Worm (Caenorhabditis elegans) whole organism, L1 larva: Measurements from ENCODE around the gene C05E4.12.
A peak's percentile ranks its signal among the peaks of the same experiment; 100 is the strongest.

ENCODE experiments used
- C04F5.9 ChIP-seq: sonication (generic microtip); optimal IDR thresholded peaks from 2 replicates; lab custom pipeline; 2016; ENCODE audit warnings: missing genetic modification characterization, missing compliant biosample characterization
- C16A3.4 ChIP-seq: fragments of 150-350 bp; optimal IDR thresholded peaks from 2 replicates; lab custom pipeline; 2014; ENCODE audit warnings: missing biosample characterization, missing genetic modification characterization
- aha-1 ChIP-seq: fragments of 150-350 bp; optimal IDR thresholded peaks from 2 replicates; lab custom pipeline; 2014; ENCODE audit warnings: missing biosample characterization, missing genetic modification characterization
- aly-2 ChIP-seq: fragments of 150-350 bp; optimal IDR thresholded peaks from 2 replicates; lab custom pipeline; 2014; ENCODE audit warnings: missing biosample characterization, missing genetic modification characterization
- ama-1 ChIP-seq: fragments of 150-350 bp; optimal IDR thresholded peaks from 2 replicates; lab custom pipeline; 2014
- ceh-8 ChIP-seq: fragments of 200-800 bp; sonication (Bioruptor generic); optimal IDR thresholded peaks from 2 replicates; lab custom pipeline; 2018; ENCODE audit warnings: mild to moderate bottlenecking, missing genetic modification characterization, moderate library complexity, missing compliant biosample characterization
- ceh-88 ChIP-seq: fragments of 200-800 bp; sonication (Bioruptor generic); IDR thresholded peaks from 2 replicates; pipeline ENCODE4 v1.3.6; 2022; ENCODE audit warnings: missing genetic modification characterization, missing compliant biosample characterization
- ces-1 ChIP-seq: fragments of 150-350 bp; optimal IDR thresholded peaks from 2 replicates; lab custom pipeline; 2014; ENCODE audit warnings: missing biosample characterization, missing genetic modification reagents, missing genetic modification characterization
- efl-1 ChIP-seq, 4 experiments: fragments of 150-350 bp; optimal IDR thresholded peaks in 3 of 4; peaks in 1 of 4; 1 replicate in 1 of 4; 2 replicates in 3 of 4; lab custom pipeline; 2014; ENCODE audit warnings: missing biosample characterization in 2 of 4, missing genetic modification characterization in 2 of 4, missing genetic modification reagents in 2 of 4
- efl-3 ChIP-seq: fragments of 200-800 bp; sonication (Bioruptor generic); optimal IDR thresholded peaks from 2 replicates; lab custom pipeline; 2018; ENCODE audit warnings: mild to moderate bottlenecking, missing genetic modification characterization, missing compliant biosample characterization
- elt-2 ChIP-seq: sonication (generic microtip); optimal IDR thresholded peaks from 2 replicates; lab custom pipeline; 2016; ENCODE audit warnings: missing genetic modification characterization, mild to moderate bottlenecking, inconsistent platforms, missing compliant biosample characterization, missing genetic modification reagents
- elt-3 ChIP-seq, 6 experiments: fragments of 150-350 bp in 1 of 6; sonication (generic microtip); optimal IDR thresholded peaks; 2 replicates each; lab custom pipeline; 2017 to 2018; ENCODE audit warnings: missing biosample characterization in 6 of 6, missing genetic modification characterization in 6 of 6, inconsistent platforms in 1 of 6
- fkh-4 ChIP-seq: sonication (generic microtip); optimal IDR thresholded peaks from 2 replicates; lab custom pipeline; 2016; ENCODE audit warnings: missing compliant biosample characterization, missing genetic modification characterization, borderline replicate concordance
- grh-1 ChIP-seq: fragments of 200-800 bp; sonication (Bioruptor generic); IDR thresholded peaks from 2 replicates; pipeline ENCODE4 v1.3.6; 2022; ENCODE audit warnings: missing genetic modification reagents, missing genetic modification characterization, missing compliant biosample characterization
- hlh-4 ChIP-seq: sonication (generic microtip); optimal IDR thresholded peaks from 2 replicates; lab custom pipeline; 2016; ENCODE audit warnings: mild to moderate bottlenecking, missing genetic modification characterization, missing compliant biosample characterization
- hpl-2 ChIP-seq: fragments of 150-350 bp; optimal IDR thresholded peaks from 2 replicates; lab custom pipeline; 2014; ENCODE audit warnings: missing biosample characterization, missing genetic modification reagents, missing genetic modification characterization
- isw-1 ChIP-seq: fragments of 200-800 bp; sonication (Bioruptor generic); IDR thresholded peaks from 2 replicates; pipeline ENCODE4 v1.3.6; 2022; ENCODE audit warnings: missing genetic modification characterization, missing compliant biosample characterization
- jun-1 ChIP-seq: fragments of 150-350 bp; optimal IDR thresholded peaks from 2 replicates; lab custom pipeline; 2014; ENCODE audit warnings: missing biosample characterization, missing genetic modification reagents, missing genetic modification characterization
- lin-13 ChIP-seq: fragments of 150-350 bp; optimal IDR thresholded peaks from 2 replicates; lab custom pipeline; 2014; ENCODE audit warnings: missing biosample characterization, missing genetic modification reagents, missing genetic modification characterization
- lin-14 ChIP-seq: fragments of 200-800 bp; sonication (Bioruptor generic); optimal IDR thresholded peaks from 2 replicates; lab custom pipeline; 2018; ENCODE audit warnings: mild to moderate bottlenecking, missing genetic modification characterization, moderate library complexity, missing compliant biosample characterization
- lin-15B ChIP-seq: fragments of 150-350 bp; sonication (generic microtip); optimal IDR thresholded peaks from 3 replicates; lab custom pipeline; 2014; ENCODE audit warnings: missing biosample characterization, missing genetic modification characterization
- lin-35 ChIP-seq, 2 experiments: fragments of 150-350 bp; optimal IDR thresholded peaks; 2 replicates each; lab custom pipeline; 2014; ENCODE audit warnings: missing biosample characterization in 2 of 2, missing genetic modification characterization in 2 of 2, missing genetic modification reagents in 2 of 2
- lin-39 ChIP-seq: fragments of 150-350 bp; optimal IDR thresholded peaks from 2 replicates; lab custom pipeline; 2014; ENCODE audit warnings: missing biosample characterization, missing genetic modification reagents, missing genetic modification characterization
- lir-3 ChIP-seq: sonication (generic microtip); optimal IDR thresholded peaks from 2 replicates; lab custom pipeline; 2016; ENCODE audit warnings: mild to moderate bottlenecking, missing genetic modification characterization, moderate library complexity, missing compliant biosample characterization; ENCODE audit not compliant: poor library complexity
- lsy-2 ChIP-seq, 2 experiments: fragments of 150-350 bp; optimal IDR thresholded peaks; 2 replicates each; lab custom pipeline; 2014; ENCODE audit warnings: missing biosample characterization in 2 of 2, missing genetic modification characterization in 2 of 2
- mdl-1 ChIP-seq, 2 experiments: fragments of 150-350 bp; optimal IDR thresholded peaks; 2 replicates each; lab custom pipeline; 2014 to 2017; ENCODE audit warnings: missing biosample characterization in 2 of 2, missing genetic modification characterization in 2 of 2, inconsistent platforms in 1 of 2
- nhr-19 ChIP-seq: fragments of 200-800 bp; sonication (Bioruptor generic); conservative IDR thresholded peaks from 2 replicates; pipeline ENCODE4 v1.3.6; 2022; ENCODE audit warnings: missing genetic modification characterization, missing compliant biosample characterization
- nhr-20 ChIP-seq: sonication (generic microtip); optimal IDR thresholded peaks from 2 replicates; lab custom pipeline; 2016; ENCODE audit warnings: mild to moderate bottlenecking, missing genetic modification characterization, missing compliant biosample characterization
- nhr-47 ChIP-seq: sonication (generic microtip); optimal IDR thresholded peaks from 2 replicates; lab custom pipeline; 2016; ENCODE audit warnings: mild to moderate bottlenecking, missing genetic modification characterization, moderate library complexity, missing compliant biosample characterization
- nhr-76 ChIP-seq: sonication (generic microtip); optimal IDR thresholded peaks from 2 replicates; lab custom pipeline; 2017; ENCODE audit warnings: missing biosample characterization, missing genetic modification characterization
- pqm-1 ChIP-seq: sonication (generic microtip); optimal IDR thresholded peaks from 3 replicates; lab custom pipeline; 2017; ENCODE audit warnings: missing biosample characterization, missing genetic modification characterization
- rnt-1 ChIP-seq: sonication (generic microtip); optimal IDR thresholded peaks from 2 replicates; lab custom pipeline; 2016; ENCODE audit warnings: mild to moderate bottlenecking, missing genetic modification characterization, moderate library complexity, missing compliant biosample characterization
- sptf-1 ChIP-seq: fragments of 150-350 bp; optimal IDR thresholded peaks from 2 replicates; lab custom pipeline; 2014; ENCODE audit warnings: missing biosample characterization, missing genetic modification characterization
- sup-37 ChIP-seq: fragments of 200-800 bp; sonication (Bioruptor generic); optimal IDR thresholded peaks from 2 replicates; lab custom pipeline; 2018; ENCODE audit warnings: mild to moderate bottlenecking, missing genetic modification characterization, missing compliant biosample characterization
- swsn-7 ChIP-seq: sonication (generic microtip); optimal IDR thresholded peaks from 2 replicates; lab custom pipeline; 2016; ENCODE audit warnings: missing genetic modification characterization, missing compliant biosample characterization
- tbx-2 ChIP-seq: sonication (generic microtip); optimal IDR thresholded peaks from 2 replicates; lab custom pipeline; 2016; ENCODE audit warnings: missing genetic modification characterization, missing compliant biosample characterization
- unc-130 ChIP-seq: fragments of 150-350 bp; optimal IDR thresholded peaks from 2 replicates; lab custom pipeline; 2017; ENCODE audit warnings: missing biosample characterization, missing genetic modification characterization, inconsistent platforms
- unc-30 ChIP-seq: sonication (generic microtip); optimal IDR thresholded peaks from 2 replicates; lab custom pipeline; 2017; ENCODE audit warnings: missing biosample characterization, missing genetic modification characterization
- ztf-4 ChIP-seq: fragments of 150-350 bp; optimal IDR thresholded peaks from 2 replicates; lab custom pipeline; 2014; ENCODE audit warnings: missing biosample characterization, missing genetic modification characterization

C05E4.12 gene

ce11 chrV:723895-724352, 37.9 kb downstream of the C05E4.12 start, which contains the start of gene fbxb-72 (continued):
- TF ChIP-seq nhr-20 (tag; lab: Kevin White, UChicago) (peak; percentile 51), lin-39 (tag; lab: Kevin White, UChicago) (peak; percentile 37), rnt-1 (tag; lab: Kevin White, UChicago) (peak; percentile 53), nhr-19 (GFP tag; lab: Robert Waterston, UW) (peak; percentile 70), hlh-4 (tag; lab: Kevin White, UChicago) (no peak), unc-130 (tag; lab: Kevin White, UChicago) (no peak), elt-2 (peak; percentile 60), ces-1 (GFP tag; lab: Kevin White, UChicago) (no peak), C04F5.9 (tag; lab: Kevin White, UChicago) (peak; percentile 21), swsn-7 (tag; lab: Kevin White, UChicago) (peak; percentile 7), ama-1 (lab: Kevin White, UChicago) (peak; percentile 89), lsy-2 (tag; optimal IDR thresholded peaks at IDR 0.05; lab: Kevin White, UChicago) (peak; percentile 51 to 58), elt-3 (tag; optimal IDR thresholded peaks at IDR 0.05; lab: Kevin White, UChicago) (peak in 2 of 6 experiments; percentile 12 to 20), pqm-1 (tag; lab: Kevin White, UChicago) (no peak), lin-15B (tag; lab: Kevin White, UChicago) (no peak), nhr-47 (tag; lab: Kevin White, UChicago) (peak; percentile 68), tbx-2 (tag; lab: Kevin White, UChicago) (peak; percentile 69), lin-14 (peak; percentile 71), hpl-2 (peak; percentile 75), efl-1 (optimal IDR thresholded peaks at IDR 0.05; lab: Kevin White, UChicago) (peak; percentile 37 to 38), efl-1 (GFP tag; optimal IDR thresholded peaks at IDR 0.05 in 1 of 2; lab: Kevin White, UChicago) (peak in 1 of 2 experiments; percentile 95), jun-1 (tag; lab: Kevin White, UChicago) (peak; percentile 48), sup-37 (peak; percentile 55)

ce11 chrV:722889-723288, 38.9 kb downstream of the C05E4.12 start:
- no peak for TF ChIP-seq aly-2 (tag; lab: Kevin White, UChicago)
- TF ChIP-seq ztf-4 (tag; lab: Kevin White, UChicago): no peak
- no peak for TF ChIP-seq fkh-4
- TF ChIP-seq efl-3 (GFP tag; lab: Kevin White, UChicago): no peak
- no peak for TF ChIP-seq C16A3.4 (tag; lab: Kevin White, UChicago)
- TF ChIP-seq lin-39 (tag; lab: Kevin White, UChicago): no peak
- TF ChIP-seq ama-1 (lab: Kevin White, UChicago): no peak
- TF ChIP-seq sptf-1 (tag; lab: Kevin White, UChicago): no peak
- no peak for TF ChIP-seq isw-1 (GFP tag; lab: Robert Waterston, UW)
- no peak for TF ChIP-seq hpl-2
- TF ChIP-seq mdl-1 (tag; optimal IDR thresholded peaks at IDR 0.05; lab: Kevin White, UChicago): no peak
- no peak for TF ChIP-seq lin-13 (GFP tag; lab: Kevin White, UChicago)
- TF ChIP-seq, all 84 proteins: peak for 0

DNA sequence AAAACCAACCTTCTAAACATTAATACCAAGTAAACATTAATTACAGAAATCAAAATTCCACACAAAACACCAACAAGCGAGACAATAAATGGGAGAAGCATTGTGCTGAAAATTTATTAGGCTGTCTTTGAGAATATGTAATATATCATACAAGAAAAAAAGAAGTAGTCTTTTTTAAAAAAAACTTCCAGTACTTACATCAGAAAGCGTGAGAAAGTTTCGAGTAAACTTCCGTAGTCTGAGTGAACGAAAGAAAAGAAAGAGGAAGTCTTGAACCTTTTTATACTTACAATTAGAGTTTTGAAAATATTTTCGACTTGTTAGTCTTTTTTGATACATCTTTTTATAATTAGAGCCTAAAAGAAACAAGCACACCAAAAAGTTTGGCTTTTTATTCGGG, 42.1 kb downstream of the C05E4.12 start, which contains the start of gene srbc-40:
srbc-40 (minus strand) TSS at position 101 of the 400 bp plus-strand sequence.
- TF ChIP-seq lir-3 (tag; lab: Kevin White, UChicago): no peak
- TF ChIP-seq isw-1 (GFP tag; lab: Robert Waterston, UW): no peak
- no peak for TF ChIP-seq swsn-7 (tag; lab: Kevin White, UChicago)
- no peak for TF ChIP-seq unc-30 (tag; lab: Kevin White, UChicago)
- TF ChIP-seq nhr-47 (tag; lab: Kevin White, UChicago): no peak
- no peak for TF ChIP-seq lin-35 (GFP tag; optimal IDR thresholded peaks at IDR 0.05; lab: Kevin White, UChicago)
- no peak for TF ChIP-seq ceh-8 (GFP tag; lab: Kevin White, UChicago)
- TF ChIP-seq ceh-88 (GFP tag; lab: Robert Waterston, UW): no peak
- no peak for TF ChIP-seq grh-1 (GFP tag; lab: Robert Waterston, UW)
- no peak for TF ChIP-seq aha-1 (tag; lab: Kevin White, UChicago)
- no peak for TF ChIP-seq fkh-4
- TF ChIP-seq C16A3.4 (tag; lab: Kevin White, UChicago): no peak
- no peak for TF ChIP-seq nhr-19 (GFP tag; lab: Robert Waterston, UW)
- TF ChIP-seq ztf-4 (tag; lab: Kevin White, UChicago): no peak
- no peak for TF ChIP-seq nhr-76 (tag; lab: Kevin White, UChicago)
- TF ChIP-seq, all 84 proteins: peak for 0
